Fruit fly (Drosophila melanogaster) whole organism, embryonic: ENCODE results near the gene CG13000.

ENCODE experiments used
- Atf-2 ChIP-seq: fragments of 200-800 bp; sonication (Bioruptor generic); optimal IDR thresholded peaks from 2 replicates; lab custom pipeline; 2016; ENCODE audit warnings: missing biosample characterization, missing genetic modification characterization
- BtbVII ChIP-seq: fragments of 200-800 bp; sonication (Bioruptor generic); optimal IDR thresholded peaks from 3 replicates; lab custom pipeline; 2017; ENCODE audit warnings: missing biosample characterization, mild to moderate bottlenecking, missing genetic modification characterization
- CG1024 ChIP-seq: fragments of 200-800 bp; sonication (Bioruptor generic); IDR thresholded peaks from 2 replicates; pipeline ENCODE4 v1.3.6; 2022; ENCODE audit warnings: missing biosample characterization, missing genetic modification characterization
- CG11696 ChIP-seq: fragments of 200-800 bp; sonication (Bioruptor generic); IDR thresholded peaks from 2 replicates; pipeline ENCODE4 v1.3.6; 2022; ENCODE audit warnings: missing biosample characterization, missing genetic modification characterization
- CG11723 ChIP-seq: fragments of 200-800 bp; sonication (Bioruptor generic); optimal IDR thresholded peaks from 2 replicates; lab custom pipeline; 2017; ENCODE audit warnings: missing biosample characterization, mild to moderate bottlenecking, missing genetic modification characterization
- CG13296 ChIP-seq: fragments of 200-800 bp; sonication (Bioruptor generic); optimal IDR thresholded peaks from 3 replicates; lab custom pipeline; 2018; ENCODE audit warnings: missing biosample characterization, mild to moderate bottlenecking, missing genetic modification characterization
- CG13424 ChIP-seq: fragments of 200-800 bp; sonication (Bioruptor generic); optimal IDR thresholded peaks from 2 replicates; lab custom pipeline; 2019; ENCODE audit warnings: missing biosample characterization, mild to moderate bottlenecking, missing genetic modification characterization, moderate library complexity
- CG14014 ChIP-seq: fragments of 200-800 bp; sonication (Bioruptor generic); IDR thresholded peaks from 2 replicates; pipeline ENCODE4 v1.3.6; 2022; ENCODE audit warnings: missing biosample characterization, missing genetic modification characterization
- CG14667 ChIP-seq: fragments of 200-800 bp; sonication (Bioruptor generic); IDR thresholded peaks from 2 replicates; pipeline ENCODE4 v1.3.6; 2022; ENCODE audit warnings: missing biosample characterization, missing genetic modification characterization
- CG17186 ChIP-seq: fragments of 200-800 bp; sonication (Bioruptor generic); optimal IDR thresholded peaks from 3 replicates; lab custom pipeline; 2017; ENCODE audit warnings: missing biosample characterization, missing genetic modification reagents, missing genetic modification characterization
- CG18476 ChIP-seq: fragments of 200-800 bp; sonication (Bioruptor generic); optimal IDR thresholded peaks from 2 replicates; lab custom pipeline; 2016; ENCODE audit warnings: missing biosample characterization, mild to moderate bottlenecking, missing genetic modification characterization
- CG2120 ChIP-seq: fragments of 200-800 bp; sonication (Bioruptor generic); optimal IDR thresholded peaks from 3 replicates; lab custom pipeline; 2016; ENCODE audit warnings: missing biosample characterization, missing genetic modification characterization
- CG30020 ChIP-seq: fragments of 200-800 bp; optimal IDR thresholded peaks from 2 replicates; lab custom pipeline; 2019; ENCODE audit warnings: missing biosample characterization, mild to moderate bottlenecking, missing genetic modification characterization, moderate library complexity
- CG32767 ChIP-seq: fragments of 200-800 bp; sonication (Bioruptor generic); IDR thresholded peaks from 2 replicates; pipeline ENCODE4 v1.3.6; 2022; ENCODE audit warnings: missing biosample characterization, missing genetic modification characterization
- CG33213 ChIP-seq: fragments of 200-800 bp; sonication (Bioruptor generic); optimal IDR thresholded peaks from 3 replicates; lab custom pipeline; 2016; ENCODE audit warnings: missing biosample characterization, missing genetic modification characterization
- CG4617 ChIP-seq: fragments of 200-800 bp; sonication (Bioruptor generic); optimal IDR thresholded peaks from 3 replicates; lab custom pipeline; 2016; ENCODE audit warnings: missing biosample characterization, missing genetic modification characterization, borderline replicate concordance
- CG7556 ChIP-seq: fragments of 200-800 bp; sonication (Bioruptor generic); optimal IDR thresholded peaks from 2 replicates; lab custom pipeline; 2017; ENCODE audit warnings: missing biosample characterization, mild to moderate bottlenecking, missing genetic modification characterization
- CG7745 ChIP-seq: fragments of 200-800 bp; sonication (Bioruptor generic); optimal IDR thresholded peaks from 2 replicates; lab custom pipeline; 2018; ENCODE audit warnings: missing biosample characterization, mild to moderate bottlenecking, missing genetic modification characterization, moderate library complexity
- CG7963 ChIP-seq: fragments of 200-800 bp; sonication (Bioruptor generic); IDR thresholded peaks from 3 replicates; pipeline ENCODE4 v1.3.6; 2022; ENCODE audit warnings: missing biosample characterization, missing genetic modification characterization; ENCODE audit not compliant: partially characterized antibody
- CG8089 ChIP-seq: fragments of 200-800 bp; sonication (Bioruptor generic); optimal IDR thresholded peaks from 3 replicates; lab custom pipeline; 2016; ENCODE audit warnings: missing biosample characterization, missing genetic modification characterization
- Dad ChIP-seq: fragments of 200-800 bp; sonication (Bioruptor generic); optimal IDR thresholded peaks from 3 replicates; lab custom pipeline; 2016; ENCODE audit warnings: missing biosample characterization, missing genetic modification characterization
- Dll ChIP-seq: fragments of 200-800 bp; sonication (Bioruptor generic); IDR thresholded peaks from 4 replicates; pipeline ENCODE4 v1.3.6; 2022; ENCODE audit warnings: missing biosample characterization, missing genetic modification characterization; ENCODE audit not compliant: partially characterized antibody
- Dp ChIP-seq: fragments of 200-800 bp; sonication (Bioruptor generic); optimal IDR thresholded peaks from 2 replicates; lab custom pipeline; 2018; ENCODE audit warnings: missing biosample characterization, mild to moderate bottlenecking, missing genetic modification characterization, moderate library complexity
- HLHmδ ChIP-seq: fragments of 200-800 bp; sonication (Bioruptor generic); optimal IDR thresholded peaks from 2 replicates; lab custom pipeline; 2018; ENCODE audit warnings: missing biosample characterization, mild to moderate bottlenecking, missing genetic modification characterization, moderate library complexity
- Hey ChIP-seq: fragments of 200-800 bp; sonication (Bioruptor generic); optimal IDR thresholded peaks from 3 replicates; lab custom pipeline; 2018; ENCODE audit warnings: missing biosample characterization, mild to moderate bottlenecking, missing genetic modification characterization
- NC2α ChIP-seq: fragments of 200-800 bp; sonication (Bioruptor generic); optimal IDR thresholded peaks from 2 replicates; lab custom pipeline; 2016; ENCODE audit warnings: missing biosample characterization, missing genetic modification characterization
- Poxn ChIP-seq: fragments of 200-800 bp; sonication (Bioruptor generic); IDR thresholded peaks from 2 replicates; pipeline ENCODE4 v1.3.6; 2022; ENCODE audit warnings: missing biosample characterization, missing genetic modification characterization
- Sox102F ChIP-seq: fragments of 200-800 bp; sonication (Bioruptor generic); optimal IDR thresholded peaks from 2 replicates; lab custom pipeline; 2018; ENCODE audit warnings: missing biosample characterization, mild to moderate bottlenecking, missing genetic modification characterization, moderate library complexity
- ap ChIP-seq: fragments of 200-800 bp; sonication (Bioruptor generic); IDR thresholded peaks from 2 replicates; pipeline ENCODE4 v1.3.6; 2022; ENCODE audit warnings: missing biosample characterization, missing genetic modification characterization
- cato ChIP-seq: fragments of 200-800 bp; sonication (Bioruptor generic); optimal IDR thresholded peaks from 2 replicates; lab custom pipeline; 2016; ENCODE audit warnings: missing biosample characterization, missing genetic modification characterization, borderline replicate concordance
- crc ChIP-seq: fragments of 200-800 bp; sonication (Bioruptor generic); optimal IDR thresholded peaks from 2 replicates; lab custom pipeline; 2016; ENCODE audit warnings: missing biosample characterization, missing genetic modification characterization
- crol ChIP-seq: fragments of 200-800 bp; sonication (Bioruptor generic); IDR thresholded peaks from 2 replicates; pipeline ENCODE4 v1.3.6; 2022; ENCODE audit warnings: missing biosample characterization, missing genetic modification characterization
- gsb-n ChIP-seq: fragments of 200-800 bp; sonication (Bioruptor generic); optimal IDR thresholded peaks from 3 replicates; lab custom pipeline; 2018; ENCODE audit warnings: missing biosample characterization, mild to moderate bottlenecking, missing genetic modification characterization
- ham ChIP-seq: fragments of 200-800 bp; sonication (Bioruptor generic); IDR thresholded peaks from 2 replicates; pipeline ENCODE4 v1.3.6; 2022; ENCODE audit warnings: missing biosample characterization, missing genetic modification characterization
- hbn ChIP-seq: fragments of 200-800 bp; sonication (Bioruptor generic); IDR thresholded peaks from 2 replicates; pipeline ENCODE4 v1.3.6; 2022; ENCODE audit warnings: missing biosample characterization, missing genetic modification characterization; ENCODE audit not compliant: partially characterized antibody
- inv ChIP-seq: fragments of 200-800 bp; sonication (Bioruptor generic); IDR thresholded peaks from 2 replicates; pipeline ENCODE4 v1.3.6; 2022; ENCODE audit warnings: missing biosample characterization, missing genetic modification characterization; ENCODE audit not compliant: partially characterized antibody
- maf-S ChIP-seq: fragments of 200-800 bp; sonication (Bioruptor generic); optimal IDR thresholded peaks from 2 replicates; lab custom pipeline; 2016; ENCODE audit warnings: missing biosample characterization, missing genetic modification characterization
- mirr ChIP-seq: fragments of 200-800 bp; sonication (Bioruptor generic); optimal IDR thresholded peaks from 3 replicates; lab custom pipeline; 2018; ENCODE audit warnings: missing biosample characterization, mild to moderate bottlenecking, missing genetic modification characterization
- odd ChIP-seq: fragments of 200-800 bp; sonication (Bioruptor generic); optimal IDR thresholded peaks from 2 replicates; lab custom pipeline; 2017; ENCODE audit warnings: missing biosample characterization, mild to moderate bottlenecking, missing genetic modification characterization
- phol ChIP-seq: fragments of 200-800 bp; sonication (Bioruptor generic); optimal IDR thresholded peaks from 3 replicates; lab custom pipeline; 2018; ENCODE audit warnings: missing biosample characterization, mild to moderate bottlenecking, missing genetic modification characterization, moderate library complexity
- pita ChIP-seq: fragments of 200-800 bp; sonication (Bioruptor generic); optimal IDR thresholded peaks from 2 replicates; lab custom pipeline; 2017; ENCODE audit warnings: missing biosample characterization, mild to moderate bottlenecking, missing genetic modification characterization
- prd ChIP-seq, 3 experiments: fragments of >200 bp in 2 of 3; fragments of 200-800 bp in 1 of 3; sonication (Bioruptor generic) in 1 of 3; optimal IDR thresholded peaks in 2 of 3; IDR thresholded peaks in 1 of 3; 2 replicates in 2 of 3; 3 replicates in 1 of 3; pipeline versions ENCODE4 v1.3.6 to Lab custom; 2017 to 2022; ENCODE audit warnings: missing biosample characterization in 1 of 3, missing genetic modification characterization in 1 of 3
- ro ChIP-seq: fragments of 200-800 bp; sonication (Bioruptor generic); IDR thresholded peaks from 2 replicates; pipeline ENCODE4 v1.3.6; 2022; ENCODE audit warnings: missing biosample characterization, missing genetic modification characterization
- row ChIP-seq: fragments of 200-800 bp; sonication (Bioruptor generic); IDR thresholded peaks from 3 replicates; pipeline ENCODE4 v1.3.6; 2022; ENCODE audit warnings: missing biosample characterization, missing genetic modification characterization
- seq ChIP-seq: fragments of 200-800 bp; sonication (Bioruptor generic); IDR thresholded peaks from 2 replicates; pipeline ENCODE4 v1.3.6; 2022; ENCODE audit warnings: missing biosample characterization, missing genetic modification characterization
- tap ChIP-seq: fragments of 200-800 bp; optimal IDR thresholded peaks from 3 replicates; lab custom pipeline; 2019; ENCODE audit warnings: missing biosample characterization, mild to moderate bottlenecking, missing genetic modification characterization, moderate library complexity
- tna ChIP-seq: fragments of 200-800 bp; sonication (Bioruptor generic); IDR thresholded peaks from 2 replicates; pipeline ENCODE4 v1.3.6; 2022; ENCODE audit warnings: missing biosample characterization, missing genetic modification characterization; ENCODE audit not compliant: partially characterized antibody
- usp ChIP-seq: fragments of >200 bp; optimal IDR thresholded peaks from 2 replicates; lab custom pipeline; 2017; ENCODE audit warnings: missing biosample characterization, missing genetic modification characterization
- zf30C ChIP-seq: fragments of 200-800 bp; sonication (Bioruptor generic); optimal IDR thresholded peaks from 3 replicates; lab custom pipeline; 2018; ENCODE audit warnings: missing biosample characterization, mild to moderate bottlenecking, missing genetic modification characterization
- zfh2 ChIP-seq: fragments of 200-800 bp; sonication (Bioruptor generic); optimal IDR thresholded peaks from 2 replicates; lab custom pipeline; 2016; ENCODE audit warnings: missing biosample characterization, missing genetic modification characterization

The CG13000 gene

DNA sequence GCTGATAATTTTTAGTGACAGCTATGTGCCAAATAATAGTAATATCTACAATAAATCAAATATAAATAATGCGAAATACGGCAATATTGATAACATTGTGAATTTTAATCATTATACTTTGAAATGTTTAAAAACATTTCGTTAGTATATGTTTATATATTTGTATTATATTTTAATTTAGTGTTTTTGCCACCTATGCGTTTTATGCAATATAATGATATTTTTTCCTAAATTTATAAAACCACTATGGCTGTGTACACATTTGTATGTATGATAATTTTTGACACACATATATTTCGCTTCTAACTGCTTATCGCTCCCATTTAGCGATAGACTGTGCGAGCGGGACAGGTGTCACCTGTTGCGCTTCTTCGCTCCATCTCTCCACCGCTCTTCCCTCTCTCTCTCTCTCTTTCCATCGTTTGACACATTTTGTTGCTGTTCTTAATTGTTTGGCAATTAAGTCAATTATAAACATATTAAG, 4.2 kb downstream of the CG13000 start (continued):
- TF ChIP-seq usp (GFP tag; lab: Kevin White, UChicago) = no peak
- TF ChIP-seq odd (GFP tag; lab: Kevin White, UChicago) = peak; percentile 8
- no peak for TF ChIP-seq CG7963 (GFP tag; lab: Robert Waterston, UW)
- TF ChIP-seq CG2120 (GFP tag; lab: Kevin White, UChicago) = peak; percentile 30
- TF ChIP-seq seq (GFP tag; lab: Robert Waterston, UW) = no peak
- no peak for TF ChIP-seq ro (GFP tag; lab: Robert Waterston, UW)
- TF ChIP-seq Dad = no peak
- peak; percentile 46; the same call in 1 of the 2 replicates for TF ChIP-seq CG32767 (GFP tag; lab: Robert Waterston, UW)
- peak; percentile 73 for TF ChIP-seq crol (GFP tag; lab: Robert Waterston, UW)
- TF ChIP-seq CG13424 (tag; lab: Kevin White, UChicago) = peak; percentile 81
- TF ChIP-seq CG11723 (GFP tag; lab: Kevin White, UChicago) = no peak
- no peak for TF ChIP-seq NC2α (GFP tag; lab: Kevin White, UChicago)
- no peak for TF ChIP-seq CG33213 (GFP tag; lab: Kevin White, UChicago)
- TF ChIP-seq CG17186 (GFP tag; lab: Kevin White, UChicago) = no peak
- TF ChIP-seq prd (optimal IDR thresholded peaks at IDR 0.05; lab: Kevin White, UChicago) = no peak
- no peak; the same call in 2 of the 3 replicates for TF ChIP-seq prd (GFP tag; IDR thresholded peaks at IDR 0.05; lab: Robert Waterston, UW)
- no peak for TF ChIP-seq zf30C
- TF ChIP-seq phol (tag; lab: Kevin White, UChicago) = peak; percentile 52
- no peak for TF ChIP-seq Atf-2 (GFP tag; lab: Kevin White, UChicago)
- TF ChIP-seq tap (tag; lab: Kevin White, UChicago) = peak; percentile 48
- TF ChIP-seq mirr (GFP tag; lab: Kevin White, UChicago) = peak; percentile 40
- TF ChIP-seq Hey (tag; lab: Kevin White, UChicago) = no peak
- peak; percentile 78 for TF ChIP-seq CG7556
- no peak for TF ChIP-seq inv (GFP tag; lab: Robert Waterston, UW)
- TF ChIP-seq CG7745 (tag; lab: Kevin White, UChicago) = no peak
- TF ChIP-seq crc = no peak
- no peak for TF ChIP-seq CG14667
- no peak for TF ChIP-seq zfh2 (GFP tag; lab: Kevin White, UChicago)
- TF ChIP-seq gsb-n = peak; percentile 24
- peak; percentile 61 for TF ChIP-seq BtbVII (GFP tag; lab: Kevin White, UChicago)
- TF ChIP-seq Dp (GFP tag; lab: Kevin White, UChicago) = no peak
- TF ChIP-seq pita (GFP tag; lab: Kevin White, UChicago) = no peak
- TF ChIP-seq CG30020 (tag; lab: Kevin White, UChicago) = no peak
- peak; percentile 73 for TF ChIP-seq CG14014 (GFP tag; lab: Robert Waterston, UW)
- TF ChIP-seq HLHmδ (GFP tag; lab: Kevin White, UChicago) = no peak
- TF ChIP-seq CG13296 (GFP tag; lab: Kevin White, UChicago) = peak; percentile 78
- no peak for TF ChIP-seq CG1024 (GFP tag; lab: Robert Waterston, UW)
- TF ChIP-seq ap (GFP tag; lab: Robert Waterston, UW) = no peak
- TF ChIP-seq CG11696 (GFP tag; lab: Robert Waterston, UW) = peak; percentile 89
- no peak for TF ChIP-seq CG4617 (GFP tag; lab: Kevin White, UChicago)
- no peak for TF ChIP-seq cato (GFP tag; lab: Kevin White, UChicago)
- no peak for TF ChIP-seq CG18476 (GFP tag; lab: Kevin White, UChicago)
- peak; percentile 72 for TF ChIP-seq row (GFP tag; lab: Robert Waterston, UW)
- no peak for TF ChIP-seq Dll (GFP tag; lab: Robert Waterston, UW)
- peak; percentile 63 for TF ChIP-seq Sox102F (GFP tag; lab: Kevin White, UChicago)
- TF ChIP-seq Poxn (GFP tag; lab: Robert Waterston, UW) = no peak
- TF ChIP-seq ham (GFP tag; lab: Robert Waterston, UW) = no peak
- TF ChIP-seq CG8089 (GFP tag; lab: Kevin White, UChicago) = no peak
- no peak for TF ChIP-seq hbn (GFP tag; lab: Robert Waterston, UW)
- no peak for TF ChIP-seq tna (GFP tag; lab: Robert Waterston, UW)
- no peak for TF ChIP-seq maf-S
